Worm (Caenorhabditis elegans) whole organism, young adult: ENCODE measurements around the gene C25E10.5.

Experiments
- F23B12.7 ChIP-seq: sonication (generic microtip); optimal IDR thresholded peaks from 2 replicates; lab custom pipeline; 2017; ENCODE audit warnings: missing genetic modification characterization, mild to moderate bottlenecking, missing compliant biosample characterization, antibody characterized with exemption, moderate library complexity; ENCODE audit not compliant: insufficient read depth
- F33H1.4 ChIP-seq: fragments of 200-800 bp; sonication (Bioruptor generic); IDR thresholded peaks from 2 replicates; pipeline ENCODE4 v1.3.6; 2022; ENCODE audit warnings: missing genetic modification reagents, missing genetic modification characterization, missing compliant biosample characterization
- F55B11.4 ChIP-seq: sonication (generic microtip); optimal IDR thresholded peaks from 2 replicates; lab custom pipeline; 2016; ENCODE audit warnings: missing compliant biosample characterization, missing genetic modification characterization, borderline replicate concordance; ENCODE audit not compliant: insufficient read depth
- K12H6.12 ChIP-seq: fragments of 200-800 bp; sonication (Bioruptor generic); optimal IDR thresholded peaks from 2 replicates; lab custom pipeline; 2018; ENCODE audit warnings: mild to moderate bottlenecking, missing genetic modification characterization, missing compliant biosample characterization
- Y53F4B.3 ChIP-seq: fragments of 200-800 bp; sonication (Bioruptor generic); IDR thresholded peaks from 2 replicates; pipeline ENCODE4 v1.3.6; 2022; ENCODE audit warnings: missing genetic modification reagents, missing genetic modification characterization, missing compliant biosample characterization
- Y95B8A.8 ChIP-seq: fragments of 200-800 bp; sonication (Bioruptor generic); IDR thresholded peaks from 2 replicates; pipeline ENCODE4 v1.3.6; 2022; ENCODE audit warnings: missing genetic modification reagents, missing genetic modification characterization, missing compliant biosample characterization
- ZK185.1 ChIP-seq: sonication (generic microtip); optimal IDR thresholded peaks from 2 replicates; lab custom pipeline; 2016; ENCODE audit warnings: mild to moderate bottlenecking, missing genetic modification characterization, missing compliant biosample characterization; ENCODE audit not compliant: poor library complexity, severe bottlenecking
- aptf-3 ChIP-seq: fragments of 200-800 bp; sonication (Bioruptor generic); IDR thresholded peaks from 2 replicates; pipeline ENCODE4 v1.3.6; 2022; ENCODE audit warnings: missing genetic modification characterization, missing compliant biosample characterization
- atf-7 ChIP-seq: sonication (generic microtip); optimal IDR thresholded peaks from 2 replicates; lab custom pipeline; 2017; ENCODE audit warnings: mild to moderate bottlenecking, missing genetic modification characterization, missing compliant biosample characterization
- attf-3 ChIP-seq: fragments of 200-800 bp; sonication (Bioruptor generic); conservative IDR thresholded peaks from 2 replicates; pipeline ENCODE4 v1.3.6; 2022; ENCODE audit warnings: missing genetic modification reagents, missing genetic modification characterization, missing compliant biosample characterization
- bed-2 ChIP-seq: fragments of 200-800 bp; sonication (Bioruptor generic); IDR thresholded peaks from 2 replicates; pipeline ENCODE4 v1.3.6; 2022; ENCODE audit warnings: missing genetic modification reagents, missing genetic modification characterization, missing compliant biosample characterization
- ccch-3 ChIP-seq: fragments of 200-800 bp; sonication (Bioruptor generic); optimal IDR thresholded peaks from 2 replicates; lab custom pipeline; 2018; ENCODE audit warnings: mild to moderate bottlenecking, missing genetic modification characterization, missing compliant biosample characterization
- cebp-1 ChIP-seq, 2 experiments: fragments of 200-800 bp in 1 of 2; sonication (Bioruptor generic) in 1 of 2; sonication (generic microtip) in 1 of 2; IDR thresholded peaks in 1 of 2; optimal IDR thresholded peaks in 1 of 2; 2 replicates each; pipeline versions ENCODE4 v1.3.6 to Lab custom; 2017 to 2022; ENCODE audit warnings: missing compliant biosample characterization in 2 of 2, missing genetic modification characterization in 2 of 2, mild to moderate bottlenecking in 1 of 2, missing genetic modification reagents in 1 of 2, moderate library complexity in 1 of 2
- cebp-2 ChIP-seq: fragments of 200-800 bp; sonication (Bioruptor generic); IDR thresholded peaks from 2 replicates; pipeline ENCODE4 v1.3.6; 2022; ENCODE audit warnings: missing genetic modification characterization, missing compliant biosample characterization
- ceh-100 ChIP-seq: fragments of 200-800 bp; sonication (Bioruptor generic); IDR thresholded peaks from 2 replicates; pipeline ENCODE4 v1.3.6; 2022; ENCODE audit warnings: missing genetic modification reagents, missing genetic modification characterization, missing compliant biosample characterization
- ceh-40 ChIP-seq: fragments of 200-800 bp; sonication (Bioruptor generic); IDR thresholded peaks from 2 replicates; pipeline ENCODE4 v1.3.6; 2022; ENCODE audit warnings: missing genetic modification characterization, missing compliant biosample characterization
- ceh-79 ChIP-seq: sonication (generic microtip); optimal IDR thresholded peaks from 2 replicates; lab custom pipeline; 2017; ENCODE audit warnings: mild to moderate bottlenecking, missing genetic modification characterization, missing compliant biosample characterization
- dpff-1 ChIP-seq: sonication (generic microtip); optimal IDR thresholded peaks from 2 replicates; lab custom pipeline; 2017; ENCODE audit warnings: mild to moderate bottlenecking, missing genetic modification characterization, missing compliant biosample characterization
- egl-18 ChIP-seq: fragments of 200-800 bp; sonication (Bioruptor generic); IDR thresholded peaks from 2 replicates; pipeline ENCODE4 v1.3.6; 2022; ENCODE audit warnings: missing genetic modification reagents, missing genetic modification characterization, missing compliant biosample characterization
- egl-44 ChIP-seq: fragments of 200-800 bp; sonication (Bioruptor generic); IDR thresholded peaks from 2 replicates; pipeline ENCODE4 v1.3.6; 2022; ENCODE audit warnings: missing genetic modification reagents, missing genetic modification characterization, missing compliant biosample characterization
- ekl-4 ChIP-seq: fragments of 200-800 bp; sonication (Bioruptor generic); IDR thresholded peaks from 2 replicates; pipeline ENCODE4 v1.3.6; 2022; ENCODE audit warnings: missing genetic modification reagents, missing genetic modification characterization, missing compliant biosample characterization
- fkh-3 ChIP-seq: sonication (generic microtip); optimal IDR thresholded peaks from 2 replicates; lab custom pipeline; 2016; ENCODE audit warnings: mild to moderate bottlenecking, missing genetic modification characterization, missing compliant biosample characterization
- hlh-26 ChIP-seq: fragments of 200-800 bp; sonication (Bioruptor generic); conservative IDR thresholded peaks from 2 replicates; pipeline ENCODE4 v1.3.6; 2022; ENCODE audit warnings: missing genetic modification reagents, missing genetic modification characterization, missing compliant biosample characterization
- lag-1 ChIP-seq: fragments of 200-800 bp; sonication (Bioruptor generic); IDR thresholded peaks from 2 replicates; pipeline ENCODE4 v1.3.6; 2022; ENCODE audit warnings: missing genetic modification reagents, missing genetic modification characterization, missing compliant biosample characterization
- lin-54 ChIP-seq: fragments of 200-800 bp; sonication (Bioruptor generic); optimal IDR thresholded peaks from 2 replicates; lab custom pipeline; 2018; ENCODE audit warnings: mild to moderate bottlenecking, missing genetic modification characterization, missing compliant biosample characterization
- madf-10 ChIP-seq: sonication (generic microtip); optimal IDR thresholded peaks from 2 replicates; lab custom pipeline; 2016; ENCODE audit warnings: mild to moderate bottlenecking, missing genetic modification characterization, missing compliant biosample characterization
- madf-3 ChIP-seq: fragments of 200-800 bp; sonication (Bioruptor generic); IDR thresholded peaks from 2 replicates; pipeline ENCODE4 v1.3.6; 2022; ENCODE audit warnings: missing genetic modification reagents, missing genetic modification characterization, missing compliant biosample characterization
- madf-6 ChIP-seq: fragments of 200-800 bp; sonication (Bioruptor generic); IDR thresholded peaks from 2 replicates; pipeline ENCODE4 v1.3.6; 2022; ENCODE audit warnings: missing genetic modification reagents, missing genetic modification characterization, missing compliant biosample characterization
- mcd-1 ChIP-seq: fragments of 200-800 bp; sonication (Bioruptor generic); IDR thresholded peaks from 2 replicates; pipeline ENCODE4 v1.3.6; 2022; ENCODE audit warnings: missing genetic modification reagents, missing genetic modification characterization, missing compliant biosample characterization
- mel-28 ChIP-seq: sonication (generic microtip); optimal IDR thresholded peaks from 2 replicates; lab custom pipeline; 2016; ENCODE audit warnings: borderline replicate concordance, mild to moderate bottlenecking, missing genetic modification characterization, missing compliant biosample characterization
- mxl-1 ChIP-seq: sonication (generic microtip); optimal IDR thresholded peaks from 2 replicates; lab custom pipeline; 2016; ENCODE audit warnings: missing genetic modification characterization, missing compliant biosample characterization
- nfya-1 ChIP-seq: sonication (generic microtip); optimal IDR thresholded peaks from 2 replicates; lab custom pipeline; 2017; ENCODE audit warnings: antibody characterized with exemption, missing compliant biosample characterization, missing genetic modification characterization, borderline replicate concordance; ENCODE audit not compliant: insufficient read depth
- nfya-2 ChIP-seq: fragments of 200-800 bp; sonication (Bioruptor generic); IDR thresholded peaks from 2 replicates; pipeline ENCODE4 v1.3.6; 2022; ENCODE audit warnings: missing genetic modification reagents, missing genetic modification characterization, missing compliant biosample characterization
- nhr-179 ChIP-seq: sonication (generic microtip); optimal IDR thresholded peaks from 2 replicates; lab custom pipeline; 2016; ENCODE audit warnings: mild to moderate bottlenecking, missing genetic modification characterization, missing compliant biosample characterization
- nhr-27 ChIP-seq: fragments of 200-800 bp; sonication (Bioruptor generic); optimal IDR thresholded peaks from 2 replicates; lab custom pipeline; 2018; ENCODE audit warnings: mild to moderate bottlenecking, missing genetic modification characterization, moderate library complexity, missing compliant biosample characterization
- nhr-90 ChIP-seq: sonication (generic microtip); optimal IDR thresholded peaks from 2 replicates; lab custom pipeline; 2016; ENCODE audit warnings: missing genotype, mild to moderate bottlenecking, missing genetic modification characterization, missing compliant biosample characterization
- rpc-1 ChIP-seq, 2 experiments: fragments of 150-350 bp in 1 of 2; sonication (generic microtip) in 1 of 2; optimal IDR thresholded peaks; 2 replicates each; lab custom pipeline; 2014 to 2018; ENCODE audit warnings: missing biosample characterization in 1 of 2, missing genetic modification characterization in 1 of 2, missing genetic modification reagents in 1 of 2, missing genotype in 1 of 2
- snpc-4 ChIP-seq, 5 experiments: fragments of 150-350 bp in 1 of 5; sonication (generic microtip) in 4 of 5; optimal IDR thresholded peaks; 2 replicates each; lab custom pipeline; 2014 to 2018; ENCODE audit warnings: missing genetic modification characterization in 5 of 5, missing biosample characterization in 3 of 5, antibody characterized with exemption in 2 of 5, mild to moderate bottlenecking in 2 of 5, missing compliant biosample characterization in 2 of 5, missing genotype in 2 of 5, moderate library complexity in 2 of 5, missing genetic modification reagents in 1 of 5
- somi-1 ChIP-seq: fragments of 200-800 bp; sonication (Bioruptor generic); optimal IDR thresholded peaks from 2 replicates; lab custom pipeline; 2018; ENCODE audit warnings: mild to moderate bottlenecking, missing genetic modification characterization, missing compliant biosample characterization
- tlf-1 ChIP-seq: fragments of 200-800 bp; sonication (Bioruptor generic); optimal IDR thresholded peaks from 2 replicates; lab custom pipeline; 2018; ENCODE audit warnings: mild to moderate bottlenecking, missing genetic modification characterization, missing compliant biosample characterization
- unc-62 ChIP-seq: fragments of 150-350 bp; optimal IDR thresholded peaks from 2 replicates; lab custom pipeline; 2014; ENCODE audit warnings: missing biosample characterization, missing genetic modification reagents, missing genetic modification characterization
- zim-3 ChIP-seq: sonication (generic microtip); optimal IDR thresholded peaks from 2 replicates; lab custom pipeline; 2017; ENCODE audit warnings: mild to moderate bottlenecking, missing genetic modification characterization, moderate library complexity, missing compliant biosample characterization
- ztf-26 ChIP-seq: sonication (generic microtip); optimal IDR thresholded peaks from 2 replicates; lab custom pipeline; 2017; ENCODE audit warnings: missing genetic modification characterization, missing compliant biosample characterization
- ztf-28 ChIP-seq: fragments of 200-800 bp; sonication (Bioruptor generic); IDR thresholded peaks from 2 replicates; pipeline ENCODE4 v1.3.6; 2022; ENCODE audit warnings: missing genetic modification reagents, missing genetic modification characterization, missing compliant biosample characterization

C25E10.5 gene

DNA sequence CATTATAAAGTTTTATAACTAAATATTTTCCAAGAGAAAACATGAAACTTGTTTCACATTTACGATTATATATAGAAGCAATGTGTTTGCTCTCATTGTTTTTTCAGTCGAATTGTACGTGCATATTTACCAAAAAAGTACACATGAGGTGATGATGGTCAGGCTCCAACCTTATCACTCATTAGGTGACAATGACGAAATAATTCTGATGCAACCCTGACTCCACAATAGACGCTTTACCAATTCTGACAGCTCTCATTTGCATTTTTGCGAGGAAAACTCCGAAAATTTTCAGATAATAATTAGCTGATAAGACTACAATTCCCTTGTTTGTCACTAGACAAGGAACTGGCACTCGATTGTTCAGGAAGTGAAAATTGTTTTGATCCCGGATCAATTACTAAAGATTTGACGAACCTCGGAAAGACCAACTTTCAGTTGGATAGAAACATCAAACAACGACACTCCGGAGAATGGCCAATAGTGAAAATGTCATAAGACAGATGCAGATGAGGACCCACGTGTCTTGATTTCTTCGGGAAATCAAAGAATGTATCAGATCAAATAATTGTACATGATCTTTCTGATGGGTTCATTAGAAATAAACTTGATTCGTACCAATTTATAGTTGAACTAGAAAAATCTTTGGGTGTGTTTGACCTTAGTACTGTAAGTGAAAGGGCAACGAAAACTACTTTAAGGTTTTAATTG is 48.6 kb downstream of the C25E10.5 start (continued):
- TF ChIP-seq aptf-3 (GFP tag; lab: Robert Waterston, UW) (no peak), atf-7 (peak; percentile 50), rpc-1 (optimal IDR thresholded peaks at IDR 0.05; lab: Kevin White, UChicago) (no peak), rpc-1 (tag; optimal IDR thresholded peaks at IDR 0.05; lab: Kevin White, UChicago) (no peak), nfya-1 (tag; lab: Kevin White, UChicago) (no peak), madf-6 (GFP tag; lab: Robert Waterston, UW) (no peak), madf-3 (GFP tag; lab: Robert Waterston, UW) (no peak), ztf-28 (GFP tag; lab: Robert Waterston, UW) (no peak), ccch-3 (GFP tag; lab: Kevin White, UChicago) (no peak)
- TF ChIP-seq, all 124 proteins: peak for 10

DNA sequence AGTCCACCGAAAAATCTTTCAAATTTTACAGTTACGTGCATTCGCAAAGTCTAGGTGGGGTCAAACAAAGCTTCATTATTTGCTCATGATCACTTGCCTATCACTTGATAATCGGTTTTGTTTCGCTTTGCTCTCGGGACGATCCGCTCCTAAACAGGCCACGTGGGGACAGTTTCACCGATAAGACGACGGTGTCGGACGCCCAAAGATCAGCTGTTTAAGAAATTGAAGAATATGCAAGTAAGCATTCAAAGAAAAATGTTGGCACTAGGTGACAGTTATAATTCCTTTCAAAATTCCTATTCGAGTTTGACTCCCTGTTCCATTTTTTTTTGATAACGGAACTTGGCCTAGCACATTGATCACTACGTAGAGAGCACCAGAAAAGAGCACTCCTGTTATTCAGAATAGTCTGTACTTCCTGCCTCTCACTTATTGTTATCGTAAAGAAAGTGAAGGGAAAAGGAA is 49.7 kb downstream of the C25E10.5 start:
- TF ChIP-seq egl-44 (peak; percentile 79), nhr-179 (tag; lab: Kevin White, UChicago) (no peak), ztf-26 (tag; lab: Kevin White, UChicago) (no peak), ekl-4 (GFP tag; lab: Robert Waterston, UW) (no peak), madf-10 (tag; lab: Kevin White, UChicago) (no peak), ceh-40 (no peak), bed-2 (GFP tag; lab: Robert Waterston, UW) (no peak), egl-18 (no peak), unc-62 (GFP tag; lab: Kevin White, UChicago) (no peak), nhr-27 (tag; lab: Kevin White, UChicago) (no peak), mcd-1 (0 out of 2 replicates have a peak, but pooled peaks have one; percentile 6), hlh-26 (GFP tag; lab: Robert Waterston, UW) (no peak), F33H1.4 (no peak), F55B11.4 (tag; lab: Kevin White, UChicago) (no peak), lin-54 (GFP tag; lab: Kevin White, UChicago) (peak; percentile 40), Y53F4B.3 (GFP tag; lab: Robert Waterston, UW) (no peak), tlf-1 (GFP tag; lab: Kevin White, UChicago) (peak; percentile 57), ZK185.1 (tag; lab: Kevin White, UChicago) (peak; percentile 19), snpc-4 (GFP tag; optimal IDR thresholded peaks at IDR 0.05; lab: Kevin White, UChicago) (no peak), snpc-4 (tag; optimal IDR thresholded peaks at IDR 0.05; lab: Kevin White, UChicago) (peak in 2 of 4 experiments; percentile 24 to 37), ceh-79 (no peak), nfya-2 (GFP tag; lab: Robert Waterston, UW) (no peak), dpff-1 (tag; lab: Kevin White, UChicago) (no peak), lag-1 (GFP tag; lab: Robert Waterston, UW) (no peak), zim-3 (tag; lab: Kevin White, UChicago) (no peak), cebp-2 (GFP tag; lab: Robert Waterston, UW) (no peak), cebp-1 (GFP tag; IDR thresholded peaks at IDR 0.05; lab: Robert Waterston, UW) (peak; percentile 22; the same call in 1 of the 2 replicates), cebp-1 (tag; optimal IDR thresholded peaks at IDR 0.05; lab: Kevin White, UChicago) (peak; percentile 68), fkh-3 (no peak), mxl-1 (tag; lab: Kevin White, UChicago) (no peak), mel-28 (tag; lab: Kevin White, UChicago) (no peak), somi-1 (no peak), Y95B8A.8 (0 out of 2 replicates have a peak, but pooled peaks have one; percentile 36), nhr-90 (tag; lab: Kevin White, UChicago) (peak; percentile 54), ceh-100 (no peak), F23B12.7 (tag; lab: Kevin White, UChicago) (no peak), attf-3 (GFP tag; lab: Robert Waterston, UW) (no peak), K12H6.12 (tag; lab: Kevin White, UChicago) (no peak)
